Worm (Caenorhabditis elegans): ENCODE measurements around the gene C25D7.5.

The C25D7.5 gene

ce11 chrV:15015799-15016198 lies 36.7 kb upstream of the C25D7.5 start:
- TF ChIP-seq ztf-11 (tag; optimal IDR thresholded peaks at IDR 0.05), result no peak
- no peak for TF ChIP-seq nhr-237 (tag; optimal IDR thresholded peaks at IDR 0.05)
- peak; percentile 48 for TF ChIP-seq nhr-71 (tag; optimal IDR thresholded peaks at IDR 0.05)
- TF ChIP-seq blmp-1 (tag; optimal IDR thresholded peaks at IDR 0.05), result peak; percentile 39
- TF ChIP-seq lsy-2 (tag; optimal IDR thresholded peaks at IDR 0.05), result peak in 1 of 2 experiments; percentile 11
- no peak for TF ChIP-seq tlp-1 (tag; optimal IDR thresholded peaks at IDR 0.05)
- peak; percentile 11 for TF ChIP-seq rnt-1 (tag; optimal IDR thresholded peaks at IDR 0.05)
- peak in 1 of 2 experiments; percentile 1 for TF ChIP-seq lin-35 (GFP tag; optimal IDR thresholded peaks at IDR 0.05)
- peak; percentile 4 for TF ChIP-seq mep-1 (tag; optimal IDR thresholded peaks at IDR 0.05)
- peak; percentile 44 for TF ChIP-seq lin-14 (GFP tag; optimal IDR thresholded peaks at IDR 0.05)
- no peak for TF ChIP-seq efl-1 (optimal IDR thresholded peaks at IDR 0.05)
- TF ChIP-seq efl-1 (GFP tag; optimal IDR thresholded peaks at IDR 0.05 in 1 of 2), result no peak
- no peak for TF ChIP-seq dpl-1 (GFP tag; optimal IDR thresholded peaks at IDR 0.05)
- TF ChIP-seq nhr-84 (tag; optimal IDR thresholded peaks at IDR 0.05), result no peak
- no peak for TF ChIP-seq aha-1 (tag; optimal IDR thresholded peaks at IDR 0.05)
- peak; percentile 4 for TF ChIP-seq nhr-90 (tag; optimal IDR thresholded peaks at IDR 0.05; ENCODE audit: poor library complexity)
- TF ChIP-seq lin-13 (GFP tag; optimal IDR thresholded peaks at IDR 0.05), result no peak
- peak in 1 of 6 experiments; percentile 36 for TF ChIP-seq elt-3 (tag; optimal IDR thresholded peaks at IDR 0.05)
- no peak for TF ChIP-seq lir-3 (tag; optimal IDR thresholded peaks at IDR 0.05; ENCODE audit: poor library complexity)
- TF ChIP-seq ceh-82 (tag; optimal IDR thresholded peaks at IDR 0.05), result no peak
- TF ChIP-seq vab-15 (tag; optimal IDR thresholded peaks at IDR 0.05), result no peak
- TF ChIP-seq snu-23 (GFP tag; optimal IDR thresholded peaks at IDR 0.05), result peak; percentile 33
- TF ChIP-seq skn-1 (tag; optimal IDR thresholded peaks at IDR 0.05), result peak; percentile 7
- no peak for TF ChIP-seq tbx-2 (tag; optimal IDR thresholded peaks at IDR 0.05)
- peak; percentile 54 for TF ChIP-seq nhr-85 (tag)

ce11 chrV:15016795-15017429 lies 35.5 kb upstream of the C25D7.5 start:
- TF ChIP-seq lin-14 (GFP tag; optimal IDR thresholded peaks at IDR 0.05) (peak; percentile 60), nhr-71 (tag; optimal IDR thresholded peaks at IDR 0.05) (peak; percentile 2), pqm-1 (tag; optimal IDR thresholded peaks at IDR 0.05) (no peak), C16A3.4 (tag; optimal IDR thresholded peaks at IDR 0.05) (no peak), ceh-88 (GFP tag; IDR thresholded peaks at IDR 0.05) (no peak), nhr-85 (tag) (peak; percentile 86), elt-3 (tag; optimal IDR thresholded peaks at IDR 0.05) (peak in 1 of 6 experiments; percentile 16), grh-1 (GFP tag; IDR thresholded peaks at IDR 0.05) (0 out of 2 replicates have a peak, but pooled peaks have one; percentile 26)

ce11 chrV:15020229-15020628 lies 32.2 kb upstream of the C25D7.5 start, which contains the start of gene F14H8.2:
Gene F14H8.2, minus strand, starts transcription at chrV:15020329.
- TF ChIP-seq efl-1 (optimal IDR thresholded peaks at IDR 0.05) (no peak), efl-1 (GFP tag; optimal IDR thresholded peaks at IDR 0.05 in 1 of 2) (peak in 1 of 2 experiments; percentile 59), hlh-17 (GFP tag; optimal IDR thresholded peaks at IDR 0.05; ENCODE audit: borderline replicate concordance) (no peak), ceh-8 (GFP tag; optimal IDR thresholded peaks at IDR 0.05) (peak; percentile 1)

- TF ChIP-seq ets-5 (GFP tag; IDR thresholded peaks at IDR 0.05), result no peak
- no peak for TF ChIP-seq lsy-2 (tag; optimal IDR thresholded peaks at IDR 0.05)
- no peak for TF ChIP-seq ceh-82 (tag; optimal IDR thresholded peaks at IDR 0.05)
- no peak for TF ChIP-seq nhr-47 (tag; optimal IDR thresholded peaks at IDR 0.05)
- TF ChIP-seq tlp-1 (tag; optimal IDR thresholded peaks at IDR 0.05), result no peak
- no peak for TF ChIP-seq zag-1 (tag; optimal IDR thresholded peaks at IDR 0.05)
- TF ChIP-seq skn-1 (tag; optimal IDR thresholded peaks at IDR 0.05), result no peak
- no peak for TF ChIP-seq ztf-4 (tag; optimal IDR thresholded peaks at IDR 0.05)
- no peak for TF ChIP-seq pqm-1 (tag; optimal IDR thresholded peaks at IDR 0.05)
- TF ChIP-seq unc-86 (tag; optimal IDR thresholded peaks at IDR 0.05), result no peak
- no peak for TF ChIP-seq tbx-2 (tag; optimal IDR thresholded peaks at IDR 0.05)
- TF ChIP-seq nhr-237 (tag; optimal IDR thresholded peaks at IDR 0.05), result no peak
- TF ChIP-seq ces-1 (GFP tag; optimal IDR thresholded peaks at IDR 0.05), result no peak
- TF ChIP-seq unc-130 (tag; optimal IDR thresholded peaks at IDR 0.05), result no peak
These were observed 31.7 kb upstream of the C25D7.5 start, which contains the start of gene F14H8.5 for ce11 chrV:15020732-15021131. Gene F14H8.5, plus strand, starts transcription at chrV:15021032.

All from whole organism, L1 larva.